Worm (Caenorhabditis elegans): ENCODE measurements around the gene tmem-138.

Gene tmem-138

DNA sequence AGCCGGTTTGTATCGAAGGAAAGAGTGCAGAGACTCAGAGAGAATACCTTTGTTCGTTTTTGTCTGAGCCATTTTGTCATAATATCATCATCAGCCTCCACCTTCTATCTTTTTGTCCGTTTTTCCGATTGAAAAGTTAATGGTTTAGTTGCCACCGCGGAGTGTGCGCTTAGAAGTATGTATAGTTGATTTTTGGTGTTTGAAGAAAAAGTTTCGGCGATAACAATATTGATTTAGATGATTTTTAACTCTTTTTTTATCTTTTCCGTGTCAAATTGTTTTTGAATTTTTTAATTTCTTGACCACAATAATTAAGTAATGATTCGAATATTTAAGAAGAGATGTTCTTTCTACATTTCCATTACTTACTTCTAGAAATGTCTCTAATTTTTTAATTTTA lies 48.5 kb downstream of the tmem-138 start:
- no peak for TF ChIP-seq drap-1 (GFP tag; optimal IDR thresholded peaks at IDR 0.05)
- TF ChIP-seq flh-1 (GFP tag; optimal IDR thresholded peaks at IDR 0.05): no peak
- no peak for TF ChIP-seq ceh-83 (GFP tag; optimal IDR thresholded peaks at IDR 0.05)
- no peak for TF ChIP-seq nhr-12 (tag; optimal IDR thresholded peaks at IDR 0.05)
- no peak for TF ChIP-seq blmp-1 (tag; optimal IDR thresholded peaks at IDR 0.05)

Measured in whole organism, mixed stage, embryonic.